Worm (Caenorhabditis elegans): ENCODE data around the gene sri-60.

DNA sequence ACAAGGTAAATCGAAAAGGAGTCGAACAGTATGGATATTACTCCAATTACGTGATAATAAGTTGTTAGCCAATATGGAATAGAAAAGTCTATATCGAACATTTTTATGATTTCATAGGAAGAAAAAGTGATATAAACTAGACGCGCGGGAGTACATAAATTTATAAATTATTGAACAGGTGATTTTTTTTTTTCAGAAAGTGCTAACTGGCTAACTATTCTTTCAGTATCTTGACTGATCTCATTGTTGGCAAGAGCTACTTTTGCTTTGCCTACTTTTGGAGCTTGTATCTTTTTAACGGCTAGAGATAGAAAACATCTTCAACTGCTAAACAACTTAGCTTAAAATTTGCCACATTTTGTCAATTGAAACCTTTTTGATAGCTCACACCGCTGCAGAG lies at the start of gene sri-60:
- TF ChIP-seq C08G9.2 (tag; optimal IDR thresholded peaks at IDR 0.05): no peak
- no peak for TF ChIP-seq fax-1 (tag; optimal IDR thresholded peaks at IDR 0.05)
